Fruit fly (Drosophila melanogaster): Measurements from ENCODE around the gene Mitf.

Gene Mitf

dm6 chr4:1224232-1224631 lies 25.6 kb downstream of the Mitf start:
- no peak for TF ChIP-seq Dll (optimal IDR thresholded peaks at IDR 0.05)
- TF ChIP-seq EcR (GFP tag; optimal IDR thresholded peaks at IDR 0.05): no peak
- TF ChIP-seq pan (optimal IDR thresholded peaks at IDR 0.05): no peak
- no peak for TF ChIP-seq psq (optimal IDR thresholded peaks at IDR 0.05)

dm6 chr4:1225185-1225584 lies 26.5 kb downstream of the Mitf start:
- no peak for TF ChIP-seq CG8478 (optimal IDR thresholded peaks at IDR 0.05)
- TF ChIP-seq psq (optimal IDR thresholded peaks at IDR 0.05): no peak
- no peak for TF ChIP-seq pan (optimal IDR thresholded peaks at IDR 0.05)
- TF ChIP-seq usp (GFP tag; optimal IDR thresholded peaks at IDR 0.05): no peak
- no peak for TF ChIP-seq EcR (GFP tag; optimal IDR thresholded peaks at IDR 0.05)
- TF ChIP-seq Dll (optimal IDR thresholded peaks at IDR 0.05): no peak

dm6 chr4:1230564-1230964 lies 31.9 kb downstream of the Mitf start, which contains the start of the genes Dyrk3 and Cadps:
Gene Dyrk3 (minus strand): TSS chr4:1230713.
Gene Cadps (plus strand): TSS chr4:1230837.
- TF ChIP-seq pan (optimal IDR thresholded peaks at IDR 0.05) (no peak), EcR (GFP tag; optimal IDR thresholded peaks at IDR 0.05) (no peak), Dll (optimal IDR thresholded peaks at IDR 0.05) (no peak)

- no peak for TF ChIP-seq CG8478 (optimal IDR thresholded peaks at IDR 0.05)
- TF ChIP-seq Dll (optimal IDR thresholded peaks at IDR 0.05): no peak
- TF ChIP-seq psq (optimal IDR thresholded peaks at IDR 0.05): no peak
- no peak for TF ChIP-seq pan (optimal IDR thresholded peaks at IDR 0.05)
- TF ChIP-seq EcR (GFP tag; optimal IDR thresholded peaks at IDR 0.05): no peak
- TF ChIP-seq usp (GFP tag; optimal IDR thresholded peaks at IDR 0.05): no peak
Observed at dm6 chr4:1231648-1232286, 33.1 kb downstream of the Mitf start.

- TF ChIP-seq Dll (optimal IDR thresholded peaks at IDR 0.05) (no peak), psq (optimal IDR thresholded peaks at IDR 0.05) (no peak)
Observed at dm6 chr4:1233351-1233750, 34.7 kb downstream of the Mitf start.

- TF ChIP-seq usp (GFP tag; optimal IDR thresholded peaks at IDR 0.05) (no peak), EcR (GFP tag; optimal IDR thresholded peaks at IDR 0.05) (no peak)
Observed at dm6 chr4:1234749-1235148, 36.1 kb downstream of the Mitf start.

- no peak for TF ChIP-seq psq (optimal IDR thresholded peaks at IDR 0.05)
Observed at dm6 chr4:1238252-1238651, 39.6 kb downstream of the Mitf start.

dm6 chr4:1250978-1251377 lies 52.3 kb downstream of the Mitf start:
- TF ChIP-seq Dll (optimal IDR thresholded peaks at IDR 0.05): no peak

dm6 chr4:1260363-1260762 lies 61.7 kb downstream of the Mitf start:
- TF ChIP-seq psq (optimal IDR thresholded peaks at IDR 0.05): no peak
- TF ChIP-seq Dll (optimal IDR thresholded peaks at IDR 0.05): no peak
- no peak for TF ChIP-seq usp (GFP tag; optimal IDR thresholded peaks at IDR 0.05)
- no peak for TF ChIP-seq CG8478 (optimal IDR thresholded peaks at IDR 0.05)
- TF ChIP-seq EcR (GFP tag; optimal IDR thresholded peaks at IDR 0.05): no peak
- TF ChIP-seq pan (optimal IDR thresholded peaks at IDR 0.05): no peak
